Worm (Caenorhabditis elegans) whole organism, young adult: ENCODE data around the gene clec-150.

Experiments
- bed-2 ChIP-seq: fragments of 200-800 bp; sonication (Bioruptor generic); IDR thresholded peaks from 2 replicates; pipeline ENCODE4 v1.3.6; 2022; ENCODE audit warnings: missing genetic modification reagents, missing genetic modification characterization, missing compliant biosample characterization
- mcd-1 ChIP-seq: fragments of 200-800 bp; sonication (Bioruptor generic); IDR thresholded peaks from 2 replicates; pipeline ENCODE4 v1.3.6; 2022; ENCODE audit warnings: missing genetic modification reagents, missing genetic modification characterization, missing compliant biosample characterization

DNA sequence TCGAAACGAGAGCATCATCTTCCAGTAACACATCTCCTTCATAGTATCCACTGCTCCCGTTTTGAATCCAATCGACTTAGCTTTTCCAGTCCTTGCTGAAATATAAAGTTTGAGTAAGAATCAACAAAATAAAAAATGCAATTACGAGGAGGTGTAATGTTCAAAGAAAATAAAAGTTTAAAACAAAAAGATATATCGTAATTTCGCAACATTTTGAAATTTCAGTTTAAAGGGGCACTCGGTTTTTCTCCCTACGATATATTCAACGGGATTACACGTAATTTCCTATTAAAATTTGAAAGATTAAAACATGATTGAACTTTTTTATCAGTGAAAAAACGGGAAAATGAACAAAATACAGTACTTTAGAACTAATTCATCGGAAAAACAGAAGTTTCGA lies 13.6 kb downstream of the clec-150 start, which contains the start of gene Y34F4.3:
- TF ChIP-seq mcd-1 (GFP tag; lab: Robert Waterston, UW) (no peak), bed-2 (GFP tag; lab: Robert Waterston, UW) (no peak)
